Fruit fly (Drosophila melanogaster): ENCODE data around the gene Vsx2.

dm6 chrX:5524240-5524881 is 35.6 kb downstream of the Vsx2 start:
- TF ChIP-seq CG8478 (optimal IDR thresholded peaks at IDR 0.05), result no peak
- no peak for TF ChIP-seq pan (optimal IDR thresholded peaks at IDR 0.05)

Data from whole organism.